Worm (Caenorhabditis elegans): ENCODE measurements around the gene unc-104.

unc-104 gene

DNA sequence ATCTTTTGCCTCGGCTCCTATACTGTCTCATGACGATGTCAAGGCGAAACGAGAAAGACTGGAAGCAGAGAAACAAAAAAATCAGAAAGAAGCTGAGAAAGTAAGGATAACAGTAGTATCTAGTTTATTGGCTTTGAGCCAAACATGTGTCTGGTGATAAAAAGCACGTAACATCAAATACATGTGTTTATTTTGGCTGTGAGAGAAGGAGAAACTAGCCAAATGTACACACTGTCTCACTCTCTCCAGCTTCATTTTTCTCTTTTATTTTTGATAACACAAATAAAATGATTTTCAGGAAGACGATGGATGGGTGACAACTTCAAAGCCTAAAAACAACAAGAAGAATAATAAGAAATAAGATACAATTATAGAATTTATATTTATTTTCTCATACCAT, 34.7 kb downstream of the unc-104 start:
- TF ChIP-seq rec-8 (tag; optimal IDR thresholded peaks at IDR 0.05) (no peak), B0035.1 (tag; optimal IDR thresholded peaks at IDR 0.05) (no peak), nhr-179 (tag; optimal IDR thresholded peaks at IDR 0.05) (no peak), lsl-1 (GFP tag; optimal IDR thresholded peaks at IDR 0.05) (no peak), dox-1 (GFP tag; IDR thresholded peaks at IDR 0.05) (no peak), mel-28 (tag; optimal IDR thresholded peaks at IDR 0.05; ENCODE audit: borderline replicate concordance) (no peak), dpff-1 (tag; optimal IDR thresholded peaks at IDR 0.05) (no peak), attf-6 (GFP tag; IDR thresholded peaks at IDR 0.05) (no peak), F37B4.10 (GFP tag; IDR thresholded peaks at IDR 0.05) (no peak), F39B2.1 (GFP tag; IDR thresholded peaks at IDR 0.05) (no peak), pha-4 (tag; optimal IDR thresholded peaks at IDR 0.05) (no peak), Y53G8AR.9 (GFP tag; conservative IDR thresholded peaks at IDR 0.05) (no peak), T07F8.4 (tag; optimal IDR thresholded peaks at IDR 0.05) (no peak), mes-4 (tag; optimal IDR thresholded peaks at IDR 0.05) (no peak), bed-2 (GFP tag; IDR thresholded peaks at IDR 0.05) (no peak), nfyb-1 (GFP tag; IDR thresholded peaks at IDR 0.05) (no peak), him-1 (tag; optimal IDR thresholded peaks at IDR 0.05) (no peak), D2030.7 (GFP tag; IDR thresholded peaks at IDR 0.05) (no peak), egl-44 (GFP tag; IDR thresholded peaks at IDR 0.05) (no peak), madf-8 (GFP tag; conservative IDR thresholded peaks at IDR 0.05) (no peak)

DNA sequence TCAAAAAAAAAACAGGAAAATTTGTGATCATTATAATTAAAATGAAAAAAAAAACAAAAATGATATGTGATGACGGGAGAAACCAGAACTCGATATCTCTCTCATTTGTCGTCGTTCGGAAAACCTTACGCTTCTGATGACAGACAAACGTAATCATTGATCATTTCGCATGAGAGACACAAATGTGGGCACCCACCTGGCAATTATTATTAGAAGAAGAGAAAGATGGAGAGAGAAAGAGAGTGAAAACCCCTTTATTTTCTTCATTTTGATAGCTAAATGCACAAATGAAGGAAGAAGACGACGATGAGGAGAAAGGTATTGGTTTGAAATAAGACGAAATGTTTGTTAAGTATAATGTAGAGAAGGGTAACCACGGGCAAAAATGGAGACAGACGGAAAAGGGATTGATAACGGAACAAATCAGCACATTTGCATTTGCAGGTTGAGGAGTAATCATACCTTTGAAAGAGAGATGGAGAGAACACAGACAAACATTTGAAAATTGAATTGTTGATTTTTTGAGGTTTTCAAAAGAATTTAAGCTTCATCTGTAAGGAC, 36.4 kb downstream of the unc-104 start:
- TF ChIP-seq let-607 (tag; optimal IDR thresholded peaks at IDR 0.05) (peak in 1 of 2 experiments; percentile 20), nhr-80 (tag; optimal IDR thresholded peaks at IDR 0.05) (peak; percentile 84), lag-1 (GFP tag; IDR thresholded peaks at IDR 0.05) (no peak)

DNA sequence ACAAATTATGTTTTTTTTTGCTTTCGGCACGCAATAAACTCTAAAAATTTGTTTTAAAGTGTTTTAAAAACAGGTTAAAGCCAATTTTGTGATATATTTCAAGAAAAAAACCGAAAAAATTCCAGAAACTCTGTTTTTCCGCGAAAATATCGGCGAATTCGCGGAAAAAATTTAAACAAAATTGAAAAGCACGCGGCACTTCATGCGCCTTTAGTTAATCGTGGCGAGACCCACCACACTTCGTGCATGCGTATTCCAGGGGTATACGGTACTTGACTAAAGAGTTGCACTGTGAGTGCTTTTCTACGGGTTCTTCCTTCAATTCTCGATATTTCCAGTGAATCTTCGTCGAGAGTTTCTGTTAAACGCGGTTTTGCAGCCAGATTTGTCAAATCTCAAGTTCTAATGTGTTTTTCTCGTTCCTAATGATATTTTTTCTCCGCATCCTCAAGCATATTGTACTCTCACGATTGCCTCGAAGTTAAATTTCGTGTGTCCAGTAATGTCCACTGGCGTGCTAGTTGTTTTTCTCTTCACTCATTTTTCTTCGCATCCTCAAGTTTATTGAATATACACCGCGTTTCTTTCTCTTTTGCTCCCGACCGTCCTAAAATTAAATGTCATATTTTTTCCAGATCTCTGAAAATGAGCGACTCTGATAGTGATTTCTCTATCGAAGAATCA, 43.0 kb downstream of the unc-104 start, which contains the start of gene cin-4:
Gene cin-4, plus strand, starts transcription at position 634 of the 684 bp plus-strand sequence.
- TF ChIP-seq F49E8.2 (tag; optimal IDR thresholded peaks at IDR 0.05; ENCODE audit: insufficient read depth) (peak; percentile 49), hrde-1 (tag; optimal IDR thresholded peaks at IDR 0.05; ENCODE audit: borderline replicate concordance) (no peak), madf-6 (GFP tag; IDR thresholded peaks at IDR 0.05) (peak; percentile 93), dpl-1 (GFP tag; optimal IDR thresholded peaks at IDR 0.05) (peak; percentile 76), ceh-40 (GFP tag; IDR thresholded peaks at IDR 0.05) (no peak), ztf-26 (tag; optimal IDR thresholded peaks at IDR 0.05) (no peak), tbp1 (GFP tag; optimal IDR thresholded peaks at IDR 0.05) (peak; percentile 18), rcor-1 (GFP tag; IDR thresholded peaks at IDR 0.05) (peak; percentile 48; the same call in 1 of the 2 replicates), dox-1 (GFP tag; IDR thresholded peaks at IDR 0.05) (peak; percentile 69), lin-40 (tag; optimal IDR thresholded peaks at IDR 0.05) (no peak), mcd-1 (GFP tag; IDR thresholded peaks at IDR 0.05) (no peak), unc-130 (GFP tag; optimal IDR thresholded peaks at IDR 0.05) (peak; percentile 30), F33H1.4 (GFP tag; IDR thresholded peaks at IDR 0.05) (peak; percentile 91), ceh-91 (GFP tag; IDR thresholded peaks at IDR 0.05) (peak; percentile 92), Y67H2A.10 (GFP tag; conservative IDR thresholded peaks at IDR 0.05) (no peak), lin-54 (GFP tag; optimal IDR thresholded peaks at IDR 0.05) (peak; percentile 58), ceh-100 (GFP tag; IDR thresholded peaks at IDR 0.05) (0 out of 2 replicates have a peak, but pooled peaks have one; percentile 31), D2030.7 (GFP tag; IDR thresholded peaks at IDR 0.05) (peak; percentile 84), snpc-4 (GFP tag; optimal IDR thresholded peaks at IDR 0.05) (no peak), snpc-4 (tag; optimal IDR thresholded peaks at IDR 0.05) (no peak), xnd-1 (tag; optimal IDR thresholded peaks at IDR 0.05) (peak; percentile 78), B0019.2 (GFP tag; conservative IDR thresholded peaks at IDR 0.05) (peak; percentile 66; the same call in 1 of the 2 replicates), lsl-1 (GFP tag; optimal IDR thresholded peaks at IDR 0.05) (peak; percentile 85), tlf-1 (GFP tag; optimal IDR thresholded peaks at IDR 0.05) (peak; percentile 47), Y95B8A.8 (GFP tag; IDR thresholded peaks at IDR 0.05) (0 out of 2 replicates have a peak, but pooled peaks have one; percentile 45)
